Fruit fly (Drosophila melanogaster) whole organism, pupa: ENCODE results near the gene PGAP1.
A peak's percentile ranks its signal among the peaks of the same experiment; 100 is the strongest.

ENCODE experiments used
- CG10348 ChIP-seq: fragments of 200-800 bp; sonication (Bioruptor generic); IDR thresholded peaks from 2 replicates; pipeline ENCODE4 v1.3.6; 2022; ENCODE audit warnings: missing biosample characterization, missing genetic modification characterization
- CG12605 ChIP-seq: fragments of 200-800 bp; sonication (Bioruptor generic); IDR thresholded peaks from 2 replicates; pipeline ENCODE4 v1.3.6; 2022; ENCODE audit warnings: missing biosample characterization, missing genetic modification characterization
- CG32121 ChIP-seq: fragments of 200-800 bp; sonication (Bioruptor generic); IDR thresholded peaks from 2 replicates; pipeline ENCODE4 v1.3.6; 2022; ENCODE audit warnings: missing biosample characterization, missing genetic modification characterization
- CG34367 ChIP-seq: fragments of 200-800 bp; sonication (Bioruptor generic); optimal IDR thresholded peaks from 2 replicates; lab custom pipeline; 2018; ENCODE audit warnings: missing biosample characterization, mild to moderate bottlenecking, missing genetic modification characterization
- CG8301 ChIP-seq: fragments of 200-800 bp; sonication (Bioruptor generic); optimal IDR thresholded peaks from 2 replicates; lab custom pipeline; 2018; ENCODE audit warnings: missing biosample characterization, mild to moderate bottlenecking, missing genetic modification characterization
- D1 ChIP-seq: fragments of 200-800 bp; sonication (Bioruptor generic); optimal IDR thresholded peaks from 2 replicates; lab custom pipeline; 2018; ENCODE audit warnings: missing biosample characterization, mild to moderate bottlenecking, missing genetic modification characterization, moderate library complexity
- EcR ChIP-seq: fragments of 200-800 bp; sonication (Bioruptor generic); optimal IDR thresholded peaks from 3 replicates; lab custom pipeline; 2019; ENCODE audit warnings: missing biosample characterization, missing genetic modification characterization, mild to moderate bottlenecking, moderate library complexity, missing genetic modification reagents
- Ets98B ChIP-seq: fragments of 200-800 bp; sonication (Bioruptor generic); IDR thresholded peaks from 2 replicates; pipeline ENCODE4 v1.3.6; 2022; ENCODE audit warnings: missing biosample characterization, missing genetic modification characterization
- Pif1A ChIP-seq: fragments of 200-800 bp; sonication (Bioruptor generic); optimal IDR thresholded peaks from 3 replicates; lab custom pipeline; 2016; ENCODE audit warnings: missing biosample characterization, missing genetic modification characterization
- Snoo ChIP-seq: fragments of 200-800 bp; sonication (Bioruptor generic); optimal IDR thresholded peaks from 3 replicates; lab custom pipeline; 2017; ENCODE audit warnings: missing biosample characterization, mild to moderate bottlenecking, missing genetic modification characterization, inconsistent platforms
- gl ChIP-seq: fragments of 200-800 bp; sonication (Bioruptor generic); optimal IDR thresholded peaks from 2 replicates; lab custom pipeline; 2018; ENCODE audit warnings: missing biosample characterization, mild to moderate bottlenecking, missing genetic modification characterization
- rn ChIP-seq: fragments of 200-800 bp; sonication (Bioruptor generic); IDR thresholded peaks from 2 replicates; pipeline ENCODE4 v1.3.6; 2022; ENCODE audit warnings: missing biosample characterization, missing genetic modification characterization

- TF ChIP-seq CG8301 (tag; lab: Kevin White, UChicago), result no peak
- no peak for TF ChIP-seq D1 (tag; lab: Kevin White, UChicago)
- TF ChIP-seq gl (tag; lab: Kevin White, UChicago), result no peak
- TF ChIP-seq Pif1A (GFP tag; lab: Kevin White, UChicago), result no peak
- no peak for TF ChIP-seq EcR (GFP tag; lab: Kevin White, UChicago)
- no peak; the same call in 1 of the 2 replicates for TF ChIP-seq CG12605 (GFP tag; lab: Robert Waterston, UW)
- no peak for TF ChIP-seq Ets98B (GFP tag; lab: Robert Waterston, UW)
- 0 out of 2 replicates have a peak, but pooled peaks have one; percentile 28 for TF ChIP-seq rn (GFP tag; lab: Robert Waterston, UW)
- TF ChIP-seq Snoo (tag; lab: Kevin White, UChicago), result no peak
- no peak for TF ChIP-seq CG10348 (GFP tag; lab: Robert Waterston, UW)
- no peak for TF ChIP-seq CG32121
- TF ChIP-seq CG34367 (tag; lab: Kevin White, UChicago), result no peak
Measured at dm6 chrX:5695958-5696357, 6.7 kb upstream of the PGAP1 start.
